Worm (Caenorhabditis elegans) whole organism, mixed stage, embryonic: ENCODE data around the gene nspg-10.

Source experiments
- blmp-1 ChIP-seq: fragments of 150-350 bp; optimal IDR thresholded peaks from 2 replicates; lab custom pipeline; 2014; ENCODE audit warnings: missing biosample characterization, missing genetic modification characterization
- ceh-39 ChIP-seq: fragments of 150-350 bp; optimal IDR thresholded peaks from 2 replicates; lab custom pipeline; 2014; ENCODE audit warnings: missing biosample characterization, missing genetic modification characterization
- elt-3 ChIP-seq: fragments of 150-350 bp; optimal IDR thresholded peaks from 2 replicates; lab custom pipeline; 2014; ENCODE audit warnings: missing biosample characterization, missing genetic modification characterization
- flh-1 ChIP-seq: fragments of 200-800 bp; sonication (Bioruptor generic); optimal IDR thresholded peaks from 2 replicates; lab custom pipeline; 2018; ENCODE audit warnings: mild to moderate bottlenecking, missing genetic modification characterization, moderate library complexity, missing compliant biosample characterization
- lsy-2 ChIP-seq: fragments of 150-350 bp; optimal IDR thresholded peaks from 2 replicates; lab custom pipeline; 2014; ENCODE audit warnings: missing biosample characterization, missing genetic modification characterization
- mls-2 ChIP-seq: sonication (generic microtip); optimal IDR thresholded peaks from 2 replicates; lab custom pipeline; 2016; ENCODE audit warnings: mild to moderate bottlenecking, missing genetic modification characterization, moderate library complexity, missing compliant biosample characterization
- nhr-12 ChIP-seq: fragments of 150-350 bp; optimal IDR thresholded peaks from 2 replicates; lab custom pipeline; 2014; ENCODE audit warnings: missing biosample characterization, missing genetic modification characterization
- nhr-2 ChIP-seq: fragments of 150-350 bp; optimal IDR thresholded peaks from 2 replicates; lab custom pipeline; 2014; ENCODE audit warnings: missing biosample characterization, missing genetic modification characterization
- nhr-237 ChIP-seq: fragments of 150-350 bp; optimal IDR thresholded peaks from 2 replicates; lab custom pipeline; 2014; ENCODE audit warnings: missing biosample characterization, missing genetic modification characterization
- nhr-28 ChIP-seq: fragments of 150-350 bp; optimal IDR thresholded peaks from 2 replicates; lab custom pipeline; 2014; ENCODE audit warnings: missing biosample characterization, missing genetic modification characterization
- tbx-8 ChIP-seq: fragments of 200-800 bp; sonication (Bioruptor generic); optimal IDR thresholded peaks from 2 replicates; lab custom pipeline; 2018; ENCODE audit warnings: mild to moderate bottlenecking, missing genetic modification characterization, moderate library complexity, missing compliant biosample characterization
- unc-39 ChIP-seq: fragments of 150-350 bp; optimal IDR thresholded peaks from 2 replicates; lab custom pipeline; 2014; ENCODE audit warnings: missing biosample characterization, missing genetic modification characterization
- unc-62 ChIP-seq: fragments of 150-350 bp; optimal IDR thresholded peaks from 2 replicates; lab custom pipeline; 2014; ENCODE audit warnings: missing biosample characterization, missing genetic modification reagents, missing genetic modification characterization
- ztf-11 ChIP-seq: fragments of 150-350 bp; optimal IDR thresholded peaks from 2 replicates; lab custom pipeline; 2014; ENCODE audit warnings: missing biosample characterization, missing genetic modification characterization

- TF ChIP-seq nhr-237 (no peak), unc-39 (no peak), elt-3 (tag; lab: Kevin White, UChicago) (no peak), unc-62 (GFP tag; lab: Kevin White, UChicago) (no peak), mls-2 (tag; lab: Kevin White, UChicago) (no peak), lsy-2 (tag; lab: Kevin White, UChicago) (no peak), ztf-11 (tag; lab: Kevin White, UChicago) (no peak), nhr-28 (tag; lab: Kevin White, UChicago) (no peak), ceh-39 (no peak), tbx-8 (GFP tag; lab: Kevin White, UChicago) (no peak), blmp-1 (tag; lab: Kevin White, UChicago) (no peak), nhr-2 (tag; lab: Kevin White, UChicago) (no peak), nhr-12 (tag; lab: Kevin White, UChicago) (no peak), flh-1 (GFP tag; lab: Kevin White, UChicago) (no peak)
Observed at ce11 chrIV:4647385-4647784, 41.8 kb downstream of the nspg-10 start, which contains the start of gene F29B9.8.
